Fruit fly (Drosophila melanogaster): ENCODE data around the gene Glys.

- TF ChIP-seq Sin3A (optimal IDR thresholded peaks at IDR 0.05) (no peak), Myc (optimal IDR thresholded peaks at IDR 0.05) (no peak)
Observed at dm6 chr3R:15148562-15148961, 1.2 kb upstream of the Glys start.

All from Kc167 (cell line).